Fruit fly (Drosophila melanogaster) whole organism, embryonic: ENCODE data around the gene CG13113.
A peak's percentile ranks its signal among the peaks of the same experiment; 100 is the strongest.

Experiments used
- Adf1 ChIP-seq: fragments of 200-800 bp; sonication (Bioruptor generic); IDR thresholded peaks from 2 replicates; pipeline ENCODE4 v1.3.6; 2022; ENCODE audit warnings: missing biosample characterization, missing genetic modification characterization
- Atf-2 ChIP-seq: fragments of 200-800 bp; sonication (Bioruptor generic); optimal IDR thresholded peaks from 2 replicates; lab custom pipeline; 2016; ENCODE audit warnings: missing biosample characterization, missing genetic modification characterization
- CG11504 ChIP-seq: fragments of 200-800 bp; sonication (Bioruptor generic); optimal IDR thresholded peaks from 3 replicates; lab custom pipeline; 2019; ENCODE audit warnings: missing biosample characterization, mild to moderate bottlenecking, missing genetic modification characterization, moderate library complexity
- CG14860 ChIP-seq: fragments of 200-800 bp; sonication (Bioruptor generic); IDR thresholded peaks from 3 replicates; pipeline ENCODE4 v1.3.6; 2022; ENCODE audit warnings: missing biosample characterization, missing genetic modification characterization; ENCODE audit not compliant: partially characterized antibody
- CG17328 ChIP-seq: fragments of 200-800 bp; sonication (Bioruptor generic); IDR thresholded peaks from 2 replicates; pipeline ENCODE4 v1.3.6; 2022; ENCODE audit warnings: missing biosample characterization, missing genetic modification characterization
- CG17829 ChIP-seq: fragments of 200-800 bp; optimal IDR thresholded peaks from 2 replicates; lab custom pipeline; 2019; ENCODE audit warnings: missing biosample characterization, mild to moderate bottlenecking, missing genetic modification characterization, moderate library complexity
- CG34376 ChIP-seq: fragments of 200-800 bp; sonication (Bioruptor generic); optimal IDR thresholded peaks from 2 replicates; lab custom pipeline; 2018; ENCODE audit warnings: missing biosample characterization, mild to moderate bottlenecking, missing genetic modification characterization
- CG3847 ChIP-seq: fragments of 200-800 bp; sonication (Bioruptor generic); IDR thresholded peaks from 2 replicates; pipeline ENCODE4 v1.3.6; 2022; ENCODE audit warnings: missing biosample characterization, missing genetic modification characterization
- CG4328 ChIP-seq: fragments of 200-800 bp; sonication (Bioruptor generic); optimal IDR thresholded peaks from 3 replicates; lab custom pipeline; 2017; ENCODE audit warnings: missing biosample characterization, missing genetic modification reagents, missing genetic modification characterization
- CG4360 ChIP-seq: fragments of 200-800 bp; sonication (Bioruptor generic); IDR thresholded peaks from 2 replicates; pipeline ENCODE4 v1.3.6; 2022; ENCODE audit warnings: missing biosample characterization, missing genetic modification characterization
- CG43689 ChIP-seq: fragments of 200-800 bp; sonication (Bioruptor generic); IDR thresholded peaks from 2 replicates; pipeline ENCODE4 v1.3.6; 2022; ENCODE audit warnings: missing biosample characterization, missing genetic modification characterization
- CG5245 ChIP-seq: fragments of 200-800 bp; sonication (Bioruptor generic); optimal IDR thresholded peaks from 3 replicates; lab custom pipeline; 2016; ENCODE audit warnings: missing biosample characterization, missing genetic modification characterization
- CG6765 ChIP-seq: fragments of 200-800 bp; sonication (Bioruptor generic); optimal IDR thresholded peaks from 3 replicates; lab custom pipeline; 2017; ENCODE audit warnings: missing biosample characterization, mild to moderate bottlenecking, missing genetic modification characterization
- CG7786 ChIP-seq: fragments of 200-800 bp; sonication (Bioruptor generic); optimal IDR thresholded peaks from 2 replicates; lab custom pipeline; 2016; ENCODE audit warnings: missing biosample characterization, missing genetic modification characterization
- CG7963 ChIP-seq: fragments of 200-800 bp; sonication (Bioruptor generic); IDR thresholded peaks from 3 replicates; pipeline ENCODE4 v1.3.6; 2022; ENCODE audit warnings: missing biosample characterization, missing genetic modification characterization; ENCODE audit not compliant: partially characterized antibody
- CG7987 ChIP-seq: fragments of 200-800 bp; sonication (Bioruptor generic); optimal IDR thresholded peaks from 2 replicates; lab custom pipeline; 2018; ENCODE audit warnings: missing biosample characterization, mild to moderate bottlenecking, missing genetic modification characterization, moderate library complexity
- CG8944 ChIP-seq: fragments of 200-800 bp; sonication (Bioruptor generic); optimal IDR thresholded peaks from 3 replicates; lab custom pipeline; 2016; ENCODE audit warnings: missing biosample characterization, missing genetic modification characterization
- CrebB ChIP-seq: fragments of 200-800 bp; sonication (Bioruptor generic); optimal IDR thresholded peaks from 3 replicates; lab custom pipeline; 2018; ENCODE audit warnings: missing biosample characterization, mild to moderate bottlenecking, missing genetic modification characterization
- Deaf1 ChIP-seq: fragments of 200-800 bp; optimal IDR thresholded peaks from 3 replicates; lab custom pipeline; 2019; ENCODE audit warnings: missing biosample characterization, mild to moderate bottlenecking, missing genetic modification characterization, moderate library complexity
- Doc2 ChIP-seq: fragments of 200-800 bp; sonication (Bioruptor generic); IDR thresholded peaks from 2 replicates; pipeline ENCODE4 v1.3.6; 2022; ENCODE audit warnings: missing biosample characterization, missing genetic modification characterization
- Dp ChIP-seq: fragments of 200-800 bp; sonication (Bioruptor generic); optimal IDR thresholded peaks from 2 replicates; lab custom pipeline; 2018; ENCODE audit warnings: missing biosample characterization, mild to moderate bottlenecking, missing genetic modification characterization, moderate library complexity
- HLH4C ChIP-seq: fragments of 200-800 bp; sonication (Bioruptor generic); IDR thresholded peaks from 3 replicates; pipeline ENCODE4 v1.3.6; 2022; ENCODE audit warnings: missing biosample characterization, missing genetic modification characterization; ENCODE audit not compliant: partially characterized antibody
- Hey ChIP-seq: fragments of 200-800 bp; sonication (Bioruptor generic); optimal IDR thresholded peaks from 3 replicates; lab custom pipeline; 2018; ENCODE audit warnings: missing biosample characterization, mild to moderate bottlenecking, missing genetic modification characterization
- HmgD ChIP-seq: fragments of 200-800 bp; sonication (Bioruptor generic); optimal IDR thresholded peaks from 3 replicates; lab custom pipeline; 2016; ENCODE audit warnings: missing biosample characterization, missing genetic modification characterization
- Jarid2 ChIP-seq: fragments of 200-800 bp; sonication (Bioruptor generic); optimal IDR thresholded peaks from 3 replicates; lab custom pipeline; 2017; ENCODE audit warnings: mild to moderate bottlenecking, missing biosample characterization, missing genetic modification reagents, missing genetic modification characterization
- MTF-1 ChIP-seq: fragments of 200-800 bp; sonication (Bioruptor generic); optimal IDR thresholded peaks from 2 replicates; lab custom pipeline; 2018; ENCODE audit warnings: missing biosample characterization, mild to moderate bottlenecking, missing genetic modification characterization, borderline replicate concordance
- Ptx1 ChIP-seq: fragments of 200-800 bp; sonication (Bioruptor generic); IDR thresholded peaks from 2 replicates; pipeline ENCODE4 v1.3.6; 2022; ENCODE audit warnings: missing biosample characterization, missing genetic modification characterization
- Vsx1 ChIP-seq: fragments of 200-800 bp; sonication (Bioruptor generic); optimal IDR thresholded peaks from 2 replicates; lab custom pipeline; 2017; ENCODE audit warnings: missing biosample characterization, mild to moderate bottlenecking, missing genetic modification characterization, missing genetic modification reagents
- ac ChIP-seq: fragments of 200-800 bp; sonication (Bioruptor generic); optimal IDR thresholded peaks from 3 replicates; lab custom pipeline; 2017; ENCODE audit warnings: missing biosample characterization, mild to moderate bottlenecking, missing genetic modification characterization
- aop ChIP-seq: fragments of 200-800 bp; sonication (Bioruptor generic); IDR thresholded peaks from 2 replicates; pipeline ENCODE4 v1.3.6; 2022; ENCODE audit warnings: missing biosample characterization, missing genetic modification characterization
- bcd ChIP-seq: fragments of 200-800 bp; sonication (Bioruptor generic); optimal IDR thresholded peaks from 2 replicates; lab custom pipeline; 2017; ENCODE audit warnings: missing biosample characterization, mild to moderate bottlenecking, missing genetic modification characterization
- caup ChIP-seq: fragments of 200-800 bp; sonication (Bioruptor generic); optimal IDR thresholded peaks from 3 replicates; lab custom pipeline; 2017; ENCODE audit warnings: missing biosample characterization, mild to moderate bottlenecking, missing genetic modification characterization, moderate library complexity; ENCODE audit not compliant: severe bottlenecking
- corto ChIP-seq: fragments of 200-800 bp; sonication (Bioruptor generic); optimal IDR thresholded peaks from 2 replicates; lab custom pipeline; 2016; ENCODE audit warnings: missing biosample characterization, mild to moderate bottlenecking, missing genetic modification characterization, moderate library complexity
- croc ChIP-seq: fragments of 200-800 bp; sonication (Bioruptor generic); conservative IDR thresholded peaks from 3 replicates; pipeline ENCODE4 v1.3.6; 2022; ENCODE audit warnings: missing biosample characterization, missing genetic modification characterization
- fru ChIP-seq: fragments of >200 bp; optimal IDR thresholded peaks from 2 replicates; lab custom pipeline; 2017
- gcm2 ChIP-seq: fragments of 200-800 bp; sonication (Bioruptor generic); optimal IDR thresholded peaks from 2 replicates; lab custom pipeline; 2016; ENCODE audit warnings: missing biosample characterization, missing genetic modification characterization
- gsb-n ChIP-seq: fragments of 200-800 bp; sonication (Bioruptor generic); optimal IDR thresholded peaks from 3 replicates; lab custom pipeline; 2018; ENCODE audit warnings: missing biosample characterization, mild to moderate bottlenecking, missing genetic modification characterization
- inv ChIP-seq: fragments of 200-800 bp; sonication (Bioruptor generic); IDR thresholded peaks from 2 replicates; pipeline ENCODE4 v1.3.6; 2022; ENCODE audit warnings: missing biosample characterization, missing genetic modification characterization; ENCODE audit not compliant: partially characterized antibody
- jing ChIP-seq: fragments of 200-800 bp; sonication (Bioruptor generic); optimal IDR thresholded peaks from 2 replicates; lab custom pipeline; 2018; ENCODE audit warnings: missing biosample characterization, mild to moderate bottlenecking, missing genetic modification characterization
- mld ChIP-seq: fragments of 200-800 bp; sonication (Bioruptor generic); IDR thresholded peaks from 3 replicates; pipeline ENCODE4 v1.3.6; 2022; ENCODE audit warnings: missing biosample characterization, missing genetic modification characterization; ENCODE audit not compliant: partially characterized antibody
- nau ChIP-seq: fragments of 200-800 bp; sonication (Bioruptor generic); optimal IDR thresholded peaks from 3 replicates; lab custom pipeline; 2017; ENCODE audit warnings: missing biosample characterization, mild to moderate bottlenecking, missing genetic modification characterization, missing genetic modification reagents
- nerfin-2 ChIP-seq: fragments of 200-800 bp; sonication (Bioruptor generic); IDR thresholded peaks from 2 replicates; pipeline ENCODE4 v1.3.6; 2022; ENCODE audit warnings: missing biosample characterization, missing genetic modification characterization; ENCODE audit not compliant: partially characterized antibody
- pzg ChIP-seq: fragments of 200-800 bp; sonication (Bioruptor generic); optimal IDR thresholded peaks from 3 replicates; lab custom pipeline; 2018; ENCODE audit warnings: missing biosample characterization, mild to moderate bottlenecking, missing genetic modification characterization, moderate library complexity
- sim ChIP-seq: fragments of 200-800 bp; sonication (Bioruptor generic); IDR thresholded peaks from 2 replicates; pipeline ENCODE4 v1.3.6; 2022; ENCODE audit warnings: missing biosample characterization, missing genetic modification characterization
- so ChIP-seq: fragments of 200-800 bp; sonication (Bioruptor generic); IDR thresholded peaks from 3 replicates; pipeline ENCODE4 v1.3.6; 2022; ENCODE audit warnings: missing biosample characterization, missing genetic modification characterization
- sr ChIP-seq: fragments of 200-800 bp; sonication (Bioruptor generic); IDR thresholded peaks from 3 replicates; pipeline ENCODE4 v1.3.6; 2022; ENCODE audit warnings: missing biosample characterization, missing genetic modification characterization
- tll ChIP-seq, 2 experiments: fragments of 200-800 bp in 1 of 2; fragments of >200 bp in 1 of 2; sonication (Bioruptor generic) in 1 of 2; optimal IDR thresholded peaks; 2 replicates each; lab custom pipeline; 2017 to 2019; ENCODE audit warnings: missing biosample characterization in 2 of 2, missing genetic modification characterization in 2 of 2, mild to moderate bottlenecking in 1 of 2, moderate library complexity in 1 of 2
- tna ChIP-seq: fragments of 200-800 bp; sonication (Bioruptor generic); IDR thresholded peaks from 2 replicates; pipeline ENCODE4 v1.3.6; 2022; ENCODE audit warnings: missing biosample characterization, missing genetic modification characterization; ENCODE audit not compliant: partially characterized antibody

Gene CG13113

DNA sequence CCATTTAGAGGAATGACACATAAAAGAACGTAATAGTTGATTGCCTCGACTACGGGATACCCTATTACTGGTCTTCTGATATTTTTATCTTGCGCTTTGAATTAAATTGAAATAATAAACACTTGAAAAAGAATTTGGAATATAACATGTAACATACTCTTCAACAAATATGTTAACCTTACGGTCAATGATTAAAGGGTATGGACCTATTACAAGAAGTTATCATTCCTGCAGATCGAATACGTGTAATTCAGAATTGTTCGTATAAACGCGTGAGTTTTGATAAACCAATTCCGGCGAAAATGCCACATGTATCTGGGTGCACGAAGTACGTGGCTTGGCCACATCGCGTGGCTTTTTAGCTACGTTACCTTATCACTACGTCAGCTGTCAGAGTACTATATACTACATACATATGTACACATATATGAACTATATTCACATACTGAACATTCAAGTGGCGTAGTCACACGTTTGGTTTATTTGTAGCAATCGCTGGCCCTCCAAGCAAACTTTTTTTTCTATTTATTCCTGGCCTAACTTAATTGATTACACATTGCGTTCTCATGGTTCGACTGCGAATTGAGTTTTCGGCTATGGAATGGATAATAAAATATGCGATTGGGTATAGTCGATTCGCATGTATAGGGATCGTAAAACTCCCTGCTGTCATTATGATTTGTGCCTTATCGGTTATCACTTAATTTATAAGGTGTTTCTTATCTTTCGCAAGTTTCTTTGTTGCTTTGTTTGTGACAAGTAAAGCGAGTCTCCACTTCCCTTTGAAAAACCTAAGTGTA is 45.6 kb upstream of the CG13113 start (continued):
- TF ChIP-seq sr (GFP tag; lab: Robert Waterston, UW) (no peak), CG5245 (GFP tag; lab: Kevin White, UChicago) (peak; percentile 51), caup (peak; percentile 64), Jarid2 (peak; percentile 24), Adf1 (GFP tag; lab: Robert Waterston, UW) (peak; percentile 24; the same call in 1 of the 2 replicates), HLH4C (GFP tag; lab: Robert Waterston, UW) (no peak), HmgD (GFP tag; lab: Kevin White, UChicago) (no peak), nerfin-2 (GFP tag; lab: Robert Waterston, UW) (no peak), CG6765 (GFP tag; lab: Kevin White, UChicago) (peak; percentile 6), Dp (GFP tag; lab: Kevin White, UChicago) (no peak), croc (GFP tag; lab: Robert Waterston, UW) (no peak; the same call in 2 of the 3 replicates), Atf-2 (GFP tag; lab: Kevin White, UChicago) (peak; percentile 58), CG11504 (tag; lab: Kevin White, UChicago) (peak; percentile 83), CG34376 (GFP tag; lab: Kevin White, UChicago) (peak; percentile 95), corto (GFP tag; lab: Kevin White, UChicago) (no peak), CG17328 (peak; percentile 42; the same call in 1 of the 2 replicates), CrebB (tag; lab: Kevin White, UChicago) (peak; percentile 34), CG3847 (peak; percentile 48; the same call in 1 of the 2 replicates), jing (peak; percentile 41), CG17829 (tag; lab: Kevin White, UChicago) (peak; percentile 70), CG7987 (GFP tag; lab: Kevin White, UChicago) (peak; percentile 14), Ptx1 (GFP tag; lab: Robert Waterston, UW) (peak; percentile 73), mld (GFP tag; lab: Robert Waterston, UW) (no peak), aop (GFP tag; lab: Robert Waterston, UW) (no peak), Hey (tag; lab: Kevin White, UChicago) (peak; percentile 50), so (GFP tag; lab: Robert Waterston, UW) (peak; percentile 62; the same call in 1 of the 3 replicates), Doc2 (no peak), CG4360 (GFP tag; lab: Robert Waterston, UW) (no peak), CG43689 (GFP tag; lab: Robert Waterston, UW) (no peak), sim (GFP tag; lab: Robert Waterston, UW) (peak; percentile 45; the same call in 1 of the 2 replicates), Deaf1 (tag; lab: Kevin White, UChicago) (peak; percentile 44), CG4328 (no peak), nau (GFP tag; lab: Kevin White, UChicago) (peak; percentile 18), pzg (GFP tag; lab: Kevin White, UChicago) (no peak), gcm2 (peak; percentile 27), MTF-1 (GFP tag; lab: Kevin White, UChicago) (no peak), inv (GFP tag; lab: Robert Waterston, UW) (no peak), fru (no peak), bcd (GFP tag; lab: Kevin White, UChicago) (peak; percentile 68), CG8944 (no peak), ac (GFP tag; lab: Kevin White, UChicago) (no peak), CG7786 (peak; percentile 41), gsb-n (no peak), Vsx1 (no peak), CG14860 (no peak), tll (GFP tag; optimal IDR thresholded peaks at IDR 0.05; lab: Kevin White, UChicago) (no peak), CG7963 (GFP tag; lab: Robert Waterston, UW) (no peak), tna (GFP tag; lab: Robert Waterston, UW) (no peak)
